Worm (Caenorhabditis elegans) whole organism, L1 larva: ENCODE results near the gene msp-74.

Experiments
- C04F5.9 ChIP-seq: sonication (generic microtip); optimal IDR thresholded peaks from 2 replicates; lab custom pipeline; 2016; ENCODE audit warnings: missing genetic modification characterization, missing compliant biosample characterization
- C34B4.2 ChIP-seq: sonication (generic microtip); optimal IDR thresholded peaks from 2 replicates; lab custom pipeline; 2017; ENCODE audit warnings: mild to moderate bottlenecking, missing genetic modification characterization, missing compliant biosample characterization
- aha-1 ChIP-seq: fragments of 150-350 bp; optimal IDR thresholded peaks from 2 replicates; lab custom pipeline; 2014; ENCODE audit warnings: missing biosample characterization, missing genetic modification characterization
- alr-1 ChIP-seq: fragments of 200-800 bp; sonication (Bioruptor generic); optimal IDR thresholded peaks from 2 replicates; lab custom pipeline; 2018; ENCODE audit warnings: borderline replicate concordance, mild to moderate bottlenecking, missing genetic modification characterization, missing compliant biosample characterization
- aly-2 ChIP-seq: fragments of 150-350 bp; optimal IDR thresholded peaks from 2 replicates; lab custom pipeline; 2014; ENCODE audit warnings: missing biosample characterization, missing genetic modification characterization
- ama-1 ChIP-seq: fragments of 150-350 bp; optimal IDR thresholded peaks from 2 replicates; lab custom pipeline; 2014
- ceh-63 ChIP-seq: fragments of 200-800 bp; sonication (Bioruptor generic); optimal IDR thresholded peaks from 2 replicates; lab custom pipeline; 2018; ENCODE audit warnings: mild to moderate bottlenecking, missing genetic modification characterization, missing compliant biosample characterization
- ceh-88 ChIP-seq: fragments of 200-800 bp; sonication (Bioruptor generic); IDR thresholded peaks from 2 replicates; pipeline ENCODE4 v1.3.6; 2022; ENCODE audit warnings: missing genetic modification characterization, missing compliant biosample characterization
- ceh-90 ChIP-seq: sonication (generic microtip); optimal IDR thresholded peaks from 2 replicates; lab custom pipeline; 2016; ENCODE audit warnings: missing genetic modification characterization, missing compliant biosample characterization
- ces-1 ChIP-seq: fragments of 150-350 bp; optimal IDR thresholded peaks from 2 replicates; lab custom pipeline; 2014; ENCODE audit warnings: missing biosample characterization, missing genetic modification reagents, missing genetic modification characterization
- dsc-1 ChIP-seq: sonication (generic microtip); optimal IDR thresholded peaks from 2 replicates; lab custom pipeline; 2016; ENCODE audit warnings: mild to moderate bottlenecking, missing genetic modification characterization, missing compliant biosample characterization
- efl-1 ChIP-seq, 4 experiments: fragments of 150-350 bp; optimal IDR thresholded peaks in 3 of 4; peaks in 1 of 4; 1 replicate in 1 of 4; 2 replicates in 3 of 4; lab custom pipeline; 2014; ENCODE audit warnings: missing biosample characterization in 2 of 4, missing genetic modification characterization in 2 of 4, missing genetic modification reagents in 2 of 4
- egl-13 ChIP-seq: sonication (generic microtip); optimal IDR thresholded peaks from 2 replicates; lab custom pipeline; 2016; ENCODE audit warnings: missing genotype, missing genetic modification reagents, missing genetic modification characterization, missing compliant biosample characterization
- elt-2 ChIP-seq: sonication (generic microtip); optimal IDR thresholded peaks from 2 replicates; lab custom pipeline; 2016; ENCODE audit warnings: missing genetic modification characterization, mild to moderate bottlenecking, inconsistent platforms, missing compliant biosample characterization, missing genetic modification reagents
- elt-3 ChIP-seq, 6 experiments: fragments of 150-350 bp in 1 of 6; sonication (generic microtip); optimal IDR thresholded peaks; 2 replicates each; lab custom pipeline; 2017 to 2018; ENCODE audit warnings: missing biosample characterization in 6 of 6, missing genetic modification characterization in 6 of 6, inconsistent platforms in 1 of 6
- ets-5 ChIP-seq: fragments of 200-800 bp; sonication (Bioruptor generic); IDR thresholded peaks from 2 replicates; pipeline ENCODE4 v1.3.6; 2022; ENCODE audit warnings: missing genetic modification characterization, missing compliant biosample characterization
- fkh-10 ChIP-seq: sonication (generic microtip); optimal IDR thresholded peaks from 2 replicates; lab custom pipeline; 2017; ENCODE audit warnings: missing biosample characterization, missing genetic modification reagents, missing genetic modification characterization
- fkh-4 ChIP-seq: sonication (generic microtip); optimal IDR thresholded peaks from 2 replicates; lab custom pipeline; 2016; ENCODE audit warnings: missing compliant biosample characterization, missing genetic modification characterization, borderline replicate concordance
- grh-1 ChIP-seq: fragments of 200-800 bp; sonication (Bioruptor generic); IDR thresholded peaks from 2 replicates; pipeline ENCODE4 v1.3.6; 2022; ENCODE audit warnings: missing genetic modification reagents, missing genetic modification characterization, missing compliant biosample characterization
- hlh-4 ChIP-seq: sonication (generic microtip); optimal IDR thresholded peaks from 2 replicates; lab custom pipeline; 2016; ENCODE audit warnings: mild to moderate bottlenecking, missing genetic modification characterization, missing compliant biosample characterization
- hpl-2 ChIP-seq: fragments of 150-350 bp; optimal IDR thresholded peaks from 2 replicates; lab custom pipeline; 2014; ENCODE audit warnings: missing biosample characterization, missing genetic modification reagents, missing genetic modification characterization
- jun-1 ChIP-seq: fragments of 150-350 bp; optimal IDR thresholded peaks from 2 replicates; lab custom pipeline; 2014; ENCODE audit warnings: missing biosample characterization, missing genetic modification reagents, missing genetic modification characterization
- lin-13 ChIP-seq: fragments of 150-350 bp; optimal IDR thresholded peaks from 2 replicates; lab custom pipeline; 2014; ENCODE audit warnings: missing biosample characterization, missing genetic modification reagents, missing genetic modification characterization
- lin-14 ChIP-seq: fragments of 200-800 bp; sonication (Bioruptor generic); optimal IDR thresholded peaks from 2 replicates; lab custom pipeline; 2018; ENCODE audit warnings: mild to moderate bottlenecking, missing genetic modification characterization, moderate library complexity, missing compliant biosample characterization
- lin-15B ChIP-seq: fragments of 150-350 bp; sonication (generic microtip); optimal IDR thresholded peaks from 3 replicates; lab custom pipeline; 2014; ENCODE audit warnings: missing biosample characterization, missing genetic modification characterization
- lsy-2 ChIP-seq, 2 experiments: fragments of 150-350 bp; optimal IDR thresholded peaks; 2 replicates each; lab custom pipeline; 2014; ENCODE audit warnings: missing biosample characterization in 2 of 2, missing genetic modification characterization in 2 of 2
- mdl-1 ChIP-seq, 2 experiments: fragments of 150-350 bp; optimal IDR thresholded peaks; 2 replicates each; lab custom pipeline; 2014 to 2017; ENCODE audit warnings: missing biosample characterization in 2 of 2, missing genetic modification characterization in 2 of 2, inconsistent platforms in 1 of 2
- mef-2 ChIP-seq: fragments of 150-350 bp; optimal IDR thresholded peaks from 2 replicates; lab custom pipeline; 2014; ENCODE audit warnings: missing biosample characterization, missing genetic modification characterization
- nhr-11 ChIP-seq: fragments of 150-350 bp; optimal IDR thresholded peaks from 2 replicates; lab custom pipeline; 2014; ENCODE audit warnings: missing biosample characterization, missing genetic modification characterization
- nhr-12 ChIP-seq: sonication (generic microtip); optimal IDR thresholded peaks from 2 replicates; lab custom pipeline; 2017; ENCODE audit warnings: missing biosample characterization, missing genetic modification characterization
- nhr-19 ChIP-seq: fragments of 200-800 bp; sonication (Bioruptor generic); conservative IDR thresholded peaks from 2 replicates; pipeline ENCODE4 v1.3.6; 2022; ENCODE audit warnings: missing genetic modification characterization, missing compliant biosample characterization
- nhr-28 ChIP-seq: fragments of 150-350 bp; optimal IDR thresholded peaks from 2 replicates; lab custom pipeline; 2014; ENCODE audit warnings: missing biosample characterization, missing genetic modification characterization
- nhr-47 ChIP-seq: sonication (generic microtip); optimal IDR thresholded peaks from 2 replicates; lab custom pipeline; 2016; ENCODE audit warnings: mild to moderate bottlenecking, missing genetic modification characterization, moderate library complexity, missing compliant biosample characterization
- nhr-71 ChIP-seq: sonication (generic microtip); optimal IDR thresholded peaks from 2 replicates; lab custom pipeline; 2016; ENCODE audit warnings: mild to moderate bottlenecking, missing genetic modification characterization, moderate library complexity, missing compliant biosample characterization
- nhr-76 ChIP-seq: sonication (generic microtip); optimal IDR thresholded peaks from 2 replicates; lab custom pipeline; 2017; ENCODE audit warnings: missing biosample characterization, missing genetic modification characterization
- nhr-84 ChIP-seq: sonication (generic microtip); optimal IDR thresholded peaks from 2 replicates; lab custom pipeline; 2017; ENCODE audit warnings: missing biosample characterization, missing genetic modification characterization
- nhr-85 ChIP-seq: sonication (generic microtip); peaks from one replicate; lab custom pipeline; 2016; ENCODE audit warnings: missing genetic modification characterization, inconsistent platforms, missing compliant biosample characterization
- nhr-90 ChIP-seq: sonication (generic microtip); optimal IDR thresholded peaks from 2 replicates; lab custom pipeline; 2016; ENCODE audit warnings: mild to moderate bottlenecking, missing genetic modification characterization, missing compliant biosample characterization; ENCODE audit not compliant: poor library complexity
- rnt-1 ChIP-seq: sonication (generic microtip); optimal IDR thresholded peaks from 2 replicates; lab custom pipeline; 2016; ENCODE audit warnings: mild to moderate bottlenecking, missing genetic modification characterization, moderate library complexity, missing compliant biosample characterization
- skn-1 ChIP-seq: fragments of 150-350 bp; optimal IDR thresholded peaks from 2 replicates; lab custom pipeline; 2014; ENCODE audit warnings: missing biosample characterization, missing genetic modification characterization
- sup-37 ChIP-seq: fragments of 200-800 bp; sonication (Bioruptor generic); optimal IDR thresholded peaks from 2 replicates; lab custom pipeline; 2018; ENCODE audit warnings: mild to moderate bottlenecking, missing genetic modification characterization, missing compliant biosample characterization
- swsn-7 ChIP-seq: sonication (generic microtip); optimal IDR thresholded peaks from 2 replicates; lab custom pipeline; 2016; ENCODE audit warnings: missing genetic modification characterization, missing compliant biosample characterization
- unc-62 ChIP-seq: fragments of 150-350 bp; optimal IDR thresholded peaks from 2 replicates; lab custom pipeline; 2014; ENCODE audit warnings: missing biosample characterization, missing genetic modification reagents, missing genetic modification characterization
- vab-15 ChIP-seq: sonication (generic microtip); optimal IDR thresholded peaks from 2 replicates; lab custom pipeline; 2017; ENCODE audit warnings: missing genotype, mild to moderate bottlenecking, missing genetic modification characterization, missing compliant biosample characterization
- xbp-1 ChIP-seq: sonication (generic microtip); optimal IDR thresholded peaks from 2 replicates; lab custom pipeline; 2016; ENCODE audit warnings: missing genetic modification characterization, missing compliant biosample characterization
- ztf-11 ChIP-seq, 2 experiments: sonication (generic microtip); optimal IDR thresholded peaks; 2 replicates each; lab custom pipeline; 2016 to 2017; ENCODE audit warnings: missing genetic modification characterization in 2 of 2, missing biosample characterization in 1 of 2, missing compliant biosample characterization in 1 of 2

The msp-74 gene

DNA sequence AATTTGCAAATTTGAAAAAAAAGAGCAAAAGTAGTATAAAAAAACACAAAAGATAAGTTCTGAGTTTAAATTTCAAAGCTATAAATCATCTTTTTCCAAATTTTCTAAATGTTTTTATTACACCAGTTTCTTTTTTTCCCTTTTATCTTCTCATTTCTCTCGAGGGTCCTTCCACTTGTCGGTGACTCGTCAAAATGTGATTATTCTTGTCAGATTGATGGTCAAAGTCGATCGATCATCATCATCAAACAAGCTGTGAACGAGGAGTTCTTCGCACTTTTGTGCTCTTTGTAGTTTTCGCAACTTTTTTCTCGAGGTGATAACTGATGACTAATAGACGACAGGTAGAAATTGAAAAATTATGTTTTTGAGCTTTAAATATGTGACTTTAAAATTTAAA is 5.5 kb upstream of the msp-74 start:
- TF ChIP-seq mef-2 (no peak), grh-1 (GFP tag; lab: Robert Waterston, UW) (no peak)

DNA sequence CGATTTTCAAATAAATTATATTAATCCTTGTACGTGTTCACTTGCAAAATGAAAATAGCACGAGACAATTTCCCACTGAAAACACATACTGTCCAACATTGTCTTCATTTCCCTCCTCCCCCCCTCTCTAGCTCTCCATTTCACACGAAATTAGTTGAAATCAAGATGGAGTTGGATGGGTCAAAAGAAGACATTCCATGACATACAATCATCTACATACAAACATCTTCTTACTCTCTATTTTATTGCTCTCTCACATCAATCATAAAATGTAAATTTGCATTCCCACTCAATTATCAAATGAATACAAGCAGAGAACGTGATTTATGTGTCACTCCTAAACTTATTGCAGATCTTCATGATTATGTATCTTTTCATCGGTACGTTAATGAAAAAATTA is 598 bp upstream of the msp-74 start, which contains the start of gene srsy-1:
Gene srsy-1, plus strand, starts transcription at position 301 of the 400 bp plus-strand sequence.
- TF ChIP-seq alr-1 (no peak), nhr-19 (no peak), hlh-4 (tag; lab: Kevin White, UChicago) (no peak), ceh-63 (GFP tag; lab: Kevin White, UChicago) (no peak), vab-15 (no peak), lin-15B (no peak), nhr-28 (no peak), skn-1 (no peak), dsc-1 (tag; lab: Kevin White, UChicago) (no peak), xbp-1 (tag; lab: Kevin White, UChicago) (no peak), grh-1 (GFP tag; lab: Robert Waterston, UW) (no peak), nhr-85 (tag; lab: Kevin White, UChicago) (no peak), fkh-10 (no peak), ceh-90 (tag; lab: Kevin White, UChicago) (no peak)

DNA sequence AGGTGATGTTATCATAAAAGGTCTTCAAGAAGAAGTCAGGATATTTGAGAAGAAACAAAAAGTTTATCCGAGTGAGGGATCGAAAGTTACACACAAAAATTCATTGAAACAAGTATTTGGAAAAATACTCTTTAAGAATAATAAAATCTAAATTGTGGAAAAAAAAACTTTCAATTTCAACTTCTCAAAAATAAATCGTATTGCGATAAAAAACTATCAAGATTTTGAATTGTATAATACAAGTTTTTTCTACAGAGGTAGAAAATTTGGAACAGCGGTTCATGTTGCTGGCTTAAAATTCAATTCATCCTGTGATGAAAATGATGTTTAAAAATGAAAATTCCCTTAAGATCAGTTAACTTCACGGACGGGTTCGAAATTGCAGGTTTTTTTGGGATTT is 3.1 kb downstream of the msp-74 start, which contains the start of gene F09C12.8:
Gene F09C12.8, plus strand, starts transcription at position 301 of the 400 bp plus-strand sequence.
- TF ChIP-seq sup-37 (GFP tag; lab: Kevin White, UChicago) (no peak), swsn-7 (tag; lab: Kevin White, UChicago) (no peak), nhr-90 (no peak), lin-13 (GFP tag; lab: Kevin White, UChicago) (no peak), elt-3 (tag; optimal IDR thresholded peaks at IDR 0.05; lab: Kevin White, UChicago) (no peak), nhr-11 (no peak), aha-1 (tag; lab: Kevin White, UChicago) (no peak), ama-1 (lab: Kevin White, UChicago) (no peak), nhr-12 (tag; lab: Kevin White, UChicago) (no peak), ceh-63 (GFP tag; lab: Kevin White, UChicago) (no peak), ceh-90 (tag; lab: Kevin White, UChicago) (no peak), lin-14 (GFP tag; lab: Kevin White, UChicago) (no peak), ceh-88 (no peak), ztf-11 (tag; optimal IDR thresholded peaks at IDR 0.05; lab: Kevin White, UChicago) (no peak), ets-5 (GFP tag; lab: Robert Waterston, UW) (no peak)

DNA sequence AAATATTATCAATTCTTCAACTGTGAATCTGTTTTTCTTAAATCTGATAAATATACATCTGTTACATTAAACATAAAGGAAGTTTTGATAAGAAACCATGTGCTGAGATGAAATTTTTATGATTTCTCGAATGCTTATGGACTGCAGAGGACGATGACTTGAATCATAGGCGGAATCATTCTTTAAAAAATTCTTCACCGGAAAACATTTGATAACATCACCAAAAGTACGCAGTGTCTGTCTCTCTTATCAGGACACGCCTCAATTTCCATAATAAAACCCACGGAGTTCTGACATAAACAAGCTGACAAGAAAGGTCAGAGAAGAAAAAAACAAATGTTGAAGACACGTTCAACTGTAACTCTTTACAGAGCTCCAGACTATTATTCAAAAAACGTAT is 5.4 kb downstream of the msp-74 start, which contains the start of gene F09C12.2:
Gene F09C12.2, plus strand, starts transcription at position 320 of the 400 bp plus-strand sequence.
- TF ChIP-seq nhr-90 = no peak
- peak; percentile 82 for TF ChIP-seq elt-2 (tag; lab: Kevin White, UChicago)
- TF ChIP-seq efl-1 (optimal IDR thresholded peaks at IDR 0.05; lab: Kevin White, UChicago) = no peak
- peak in 1 of 2 experiments; percentile 72 for TF ChIP-seq efl-1 (GFP tag; optimal IDR thresholded peaks at IDR 0.05 in 1 of 2; lab: Kevin White, UChicago)
- no peak for TF ChIP-seq C34B4.2 (tag; lab: Kevin White, UChicago)

DNA sequence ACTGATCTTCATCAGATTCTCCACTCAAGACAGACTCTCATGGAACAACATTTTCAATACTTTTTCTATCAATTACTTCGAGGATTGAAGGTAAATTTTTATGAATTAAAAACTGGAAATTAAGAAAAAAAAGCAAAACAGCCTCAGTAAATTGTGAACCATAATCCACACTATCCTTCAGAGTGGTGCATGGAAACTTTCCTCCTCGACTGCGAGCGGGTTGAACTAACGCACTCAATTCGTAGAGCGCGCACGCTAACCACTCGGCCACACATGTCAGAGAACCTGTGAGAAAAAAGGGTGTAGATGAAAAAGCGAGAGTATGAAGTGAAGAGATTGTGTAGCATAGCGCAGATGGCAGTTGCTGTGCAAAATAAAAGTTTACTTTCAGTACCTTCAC is 10.1 kb downstream of the msp-74 start:
- TF ChIP-seq hpl-2 (no peak), nhr-47 (peak; percentile 81), rnt-1 (tag; lab: Kevin White, UChicago) (peak; percentile 70), nhr-84 (tag; lab: Kevin White, UChicago) (no peak), lsy-2 (tag; optimal IDR thresholded peaks at IDR 0.05; lab: Kevin White, UChicago) (peak; percentile 66 to 83), C04F5.9 (tag; lab: Kevin White, UChicago) (no peak), aly-2 (tag; lab: Kevin White, UChicago) (peak; percentile 78), unc-62 (GFP tag; lab: Kevin White, UChicago) (no peak), lin-15B (no peak), hlh-4 (tag; lab: Kevin White, UChicago) (no peak), lin-13 (GFP tag; lab: Kevin White, UChicago) (no peak), nhr-11 (no peak), mdl-1 (tag; optimal IDR thresholded peaks at IDR 0.05; lab: Kevin White, UChicago) (peak in 1 of 2 experiments; percentile 66), efl-1 (optimal IDR thresholded peaks at IDR 0.05; lab: Kevin White, UChicago) (peak; percentile 67 to 75), efl-1 (GFP tag; optimal IDR thresholded peaks at IDR 0.05 in 1 of 2; lab: Kevin White, UChicago) (peak; percentile 55 to 95), nhr-71 (tag; lab: Kevin White, UChicago) (peak; percentile 73), fkh-4 (tag; lab: Kevin White, UChicago) (no peak), egl-13 (tag; lab: Kevin White, UChicago) (no peak), ces-1 (GFP tag; lab: Kevin White, UChicago) (no peak), nhr-76 (no peak), nhr-19 (peak; percentile 68), jun-1 (tag; lab: Kevin White, UChicago) (peak; percentile 38)
